Fruit fly (Drosophila melanogaster) whole organism, wandering third instar larva: ENCODE measurements around the gene ppk.

ENCODE experiments used
- Abd-B ChIP-seq: fragments of >200 bp; optimal IDR thresholded peaks from 2 replicates; lab custom pipeline; 2017; ENCODE audit warnings: missing biosample characterization, missing genetic modification characterization
- CG32264 ChIP-seq: fragments of 200-800 bp; sonication (Bioruptor generic); optimal IDR thresholded peaks from 2 replicates; lab custom pipeline; 2016; ENCODE audit warnings: missing biosample characterization, missing genetic modification characterization
- CG9705 ChIP-seq: fragments of 200-800 bp; sonication (Bioruptor generic); optimal IDR thresholded peaks from 2 replicates; lab custom pipeline; 2018; ENCODE audit warnings: missing biosample characterization, mild to moderate bottlenecking, missing genetic modification characterization
- CrebA ChIP-seq: fragments of 200-800 bp; sonication (Bioruptor generic); optimal IDR thresholded peaks from 2 replicates; lab custom pipeline; 2016; ENCODE audit warnings: missing biosample characterization, mild to moderate bottlenecking, missing genetic modification characterization, borderline replicate concordance
- Dfd ChIP-seq: fragments of >200 bp; optimal IDR thresholded peaks from 2 replicates; lab custom pipeline; 2017; ENCODE audit warnings: missing biosample characterization, missing genetic modification characterization
- Dif ChIP-seq: fragments of 200-275, 200-300 bp; sonication (Bioruptor generic); optimal IDR thresholded peaks from 2 replicates; lab custom pipeline; 2018; ENCODE audit warnings: missing biosample characterization, missing genetic modification characterization; ENCODE audit not compliant: partially characterized antibody
- GATAd ChIP-seq: sonication (Bioruptor generic); optimal IDR thresholded peaks from 2 replicates; lab custom pipeline; 2016; ENCODE audit warnings: missing biosample characterization, missing genetic modification characterization
- HLH106 ChIP-seq: fragments of 200-800 bp; optimal IDR thresholded peaks from 3 replicates; lab custom pipeline; 2019; ENCODE audit warnings: missing biosample characterization, mild to moderate bottlenecking, missing genetic modification characterization, moderate library complexity
- Hnf4 ChIP-seq: fragments of 200-800 bp; sonication (Bioruptor generic); optimal IDR thresholded peaks from 2 replicates; lab custom pipeline; 2016; ENCODE audit warnings: missing biosample characterization, mild to moderate bottlenecking, missing genetic modification characterization
- Hr78 ChIP-seq: fragments of >200 bp; optimal IDR thresholded peaks from 2 replicates; lab custom pipeline; 2017; ENCODE audit warnings: missing biosample characterization, missing genetic modification characterization
- Hr83 ChIP-seq: fragments of 200-300 bp; sonication (Bioruptor generic); optimal IDR thresholded peaks from 2 replicates; lab custom pipeline; 2016; ENCODE audit warnings: missing biosample characterization, mild to moderate bottlenecking, missing genetic modification characterization, moderate library complexity; ENCODE audit not compliant: poor library complexity, severe bottlenecking
- Jra ChIP-seq: sonication (Bioruptor generic); optimal IDR thresholded peaks from 2 replicates; lab custom pipeline; 2016; ENCODE audit warnings: missing biosample characterization, missing genetic modification characterization
- Mio ChIP-seq: sonication (Bioruptor generic); optimal IDR thresholded peaks from 2 replicates; lab custom pipeline; 2016; ENCODE audit warnings: missing biosample characterization, missing genetic modification characterization
- Myc ChIP-seq: fragments of >200 bp; optimal IDR thresholded peaks from 2 replicates; lab custom pipeline; 2017
- N ChIP-seq: fragments of >200 bp; optimal IDR thresholded peaks from 2 replicates; lab custom pipeline; 2018; ENCODE audit warnings: missing biosample characterization, missing external identifiers, missing genetic modification characterization
- OdsH ChIP-seq: fragments of 200-800 bp; sonication (Bioruptor generic); optimal IDR thresholded peaks from 2 replicates; lab custom pipeline; 2016; ENCODE audit warnings: missing biosample characterization, mild to moderate bottlenecking, missing genetic modification characterization
- Rel ChIP-seq, 2 experiments: fragments of 200-800 bp; sonication (Bioruptor generic) in 1 of 2; optimal IDR thresholded peaks; 2 replicates in 1 of 2; 3 replicates in 1 of 2; lab custom pipeline; 2016 to 2019; ENCODE audit warnings: mild to moderate bottlenecking in 2 of 2, missing biosample characterization in 2 of 2, missing genetic modification characterization in 2 of 2, moderate library complexity in 1 of 2
- Sp1 ChIP-seq: fragments of 200-800 bp; sonication (Bioruptor generic); optimal IDR thresholded peaks from 3 replicates; lab custom pipeline; 2019; ENCODE audit warnings: missing biosample characterization, mild to moderate bottlenecking, missing genetic modification characterization, moderate library complexity
- Vsx2 ChIP-seq: fragments of 200-300, 225-300 bp; sonication (Bioruptor generic); optimal IDR thresholded peaks from 2 replicates; lab custom pipeline; 2018; ENCODE audit warnings: missing biosample characterization, missing genetic modification characterization; ENCODE audit not compliant: partially characterized antibody
- br ChIP-seq: fragments of 200-800 bp; sonication (Bioruptor generic); optimal IDR thresholded peaks from 2 replicates; lab custom pipeline; 2016; ENCODE audit warnings: missing biosample characterization, missing genetic modification characterization
- brk ChIP-seq: fragments of 200-800 bp; sonication (Bioruptor generic); optimal IDR thresholded peaks from 2 replicates; lab custom pipeline; 2016; ENCODE audit warnings: missing biosample characterization, mild to moderate bottlenecking, missing genetic modification characterization
- dl ChIP-seq, 2 experiments: fragments of 175-275, 200-275 bp in 1 of 2; fragments of 200-275 bp in 1 of 2; sonication (Bioruptor generic); optimal IDR thresholded peaks; lab custom pipeline; 2018; ENCODE audit warnings: mild to moderate bottlenecking in 2 of 2, missing biosample characterization in 2 of 2, missing genetic modification characterization in 2 of 2, moderate library complexity in 2 of 2; ENCODE audit not compliant: partially characterized antibody in 2 of 2, insufficient read depth in 1 of 2
- dmrt93B ChIP-seq: fragments of 200-800 bp; sonication (Bioruptor generic); optimal IDR thresholded peaks from 2 replicates; lab custom pipeline; 2018; ENCODE audit warnings: missing biosample characterization, mild to moderate bottlenecking, missing genetic modification characterization
- dsf ChIP-seq: sonication (Bioruptor generic); optimal IDR thresholded peaks from 2 replicates; lab custom pipeline; 2016; ENCODE audit warnings: missing biosample characterization, missing genetic modification characterization, borderline replicate concordance
- ey ChIP-seq: fragments of 200-800 bp; sonication (Bioruptor generic); optimal IDR thresholded peaks from 2 replicates; lab custom pipeline; 2016; ENCODE audit warnings: missing biosample characterization, missing genetic modification characterization
- foxo ChIP-seq, 2 experiments: fragments of 200-800 bp; sonication (Bioruptor generic); optimal IDR thresholded peaks; 2 replicates in 1 of 2; 3 replicates in 1 of 2; lab custom pipeline; 2016 to 2017; ENCODE audit warnings: missing biosample characterization in 2 of 2, missing genetic modification characterization in 2 of 2
- fru ChIP-seq: fragments of 200-800 bp; sonication (Bioruptor generic); optimal IDR thresholded peaks from 3 replicates; lab custom pipeline; 2016; ENCODE audit warnings: missing biosample characterization, mild to moderate bottlenecking, missing genetic modification characterization
- h ChIP-seq: fragments of 200-800 bp; sonication (Bioruptor generic); optimal IDR thresholded peaks from 3 replicates; lab custom pipeline; 2016; ENCODE audit warnings: missing biosample characterization, mild to moderate bottlenecking, missing genetic modification characterization
- jim ChIP-seq: fragments of 175-275, 200-325 bp; sonication (Bioruptor generic); optimal IDR thresholded peaks from 2 replicates; lab custom pipeline; 2016; ENCODE audit warnings: missing biosample characterization, mild to moderate bottlenecking, missing genetic modification characterization
- lola ChIP-seq: fragments of >200 bp; optimal IDR thresholded peaks from 2 replicates; lab custom pipeline; 2017; ENCODE audit warnings: missing biosample characterization, missing genetic modification characterization
- pan ChIP-seq: fragments of >200 bp; optimal IDR thresholded peaks from 2 replicates; lab custom pipeline; 2017
- psq ChIP-seq: fragments of 200-800 bp; sonication (Bioruptor generic); optimal IDR thresholded peaks from 3 replicates; lab custom pipeline; 2017; ENCODE audit warnings: missing biosample characterization, mild to moderate bottlenecking, missing genetic modification characterization, moderate library complexity
- rgr ChIP-seq: fragments of 200-800 bp; sonication (Bioruptor generic); optimal IDR thresholded peaks from 3 replicates; lab custom pipeline; 2016; ENCODE audit warnings: missing biosample characterization, mild to moderate bottlenecking, missing genetic modification characterization
- sage ChIP-seq: fragments of 200-800 bp; sonication (Bioruptor generic); optimal IDR thresholded peaks from 2 replicates; lab custom pipeline; 2016; ENCODE audit warnings: missing biosample characterization, mild to moderate bottlenecking, missing genetic modification characterization
- sv ChIP-seq: fragments of 200-800 bp; sonication (Bioruptor generic); optimal IDR thresholded peaks from 3 replicates; lab custom pipeline; 2016; ENCODE audit warnings: missing biosample characterization, missing genetic modification characterization
- tai ChIP-seq: sonication (Bioruptor generic); optimal IDR thresholded peaks from 2 replicates; lab custom pipeline; 2016; ENCODE audit warnings: missing biosample characterization, missing genetic modification characterization
- usp ChIP-seq: fragments of >200 bp; optimal IDR thresholded peaks from 2 replicates; lab custom pipeline; 2017; ENCODE audit warnings: missing biosample characterization, missing genetic modification characterization
- woc ChIP-seq: sonication (Bioruptor generic); optimal IDR thresholded peaks from 2 replicates; lab custom pipeline; 2016; ENCODE audit warnings: missing biosample characterization, mild to moderate bottlenecking, missing genetic modification characterization

Gene ppk

DNA sequence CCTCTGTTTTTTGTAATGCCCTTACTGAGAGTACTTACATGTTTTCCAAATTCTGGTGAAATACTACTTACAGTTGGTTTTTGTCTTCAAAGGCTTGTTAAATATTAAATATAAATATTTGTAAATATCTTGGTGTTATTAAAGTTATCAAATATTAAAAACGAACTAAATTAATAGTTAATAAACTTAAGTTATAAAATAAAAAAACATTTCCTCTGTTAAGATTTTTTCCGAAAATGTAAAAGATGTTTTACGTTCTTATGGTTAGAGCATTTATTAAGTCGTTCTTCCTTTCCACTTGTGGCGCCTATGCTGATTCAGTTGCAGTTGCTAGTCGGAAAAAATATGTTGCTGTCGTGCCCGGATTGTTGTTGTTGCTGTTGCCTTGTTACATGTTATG lies 32.4 kb upstream of the ppk start:
- no peak for TF ChIP-seq CG9705
- no peak for TF ChIP-seq rgr
- no peak for TF ChIP-seq fru
- TF ChIP-seq Rel (GFP tag; optimal IDR thresholded peaks at IDR 0.05; lab: Kevin White, UChicago) = no peak
- TF ChIP-seq Rel (tag; optimal IDR thresholded peaks at IDR 0.05; lab: Kevin White, UChicago) = no peak
- TF ChIP-seq Abd-B (GFP tag; lab: Kevin White, UChicago) = no peak
- no peak for TF ChIP-seq br
- TF ChIP-seq CG32264 (GFP tag; lab: Kevin White, UChicago) = no peak
- TF ChIP-seq lola (GFP tag; lab: Kevin White, UChicago) = no peak
- no peak for TF ChIP-seq Dif
- TF ChIP-seq N = no peak
- TF ChIP-seq pan (lab: Kevin White, UChicago) = no peak
- no peak for TF ChIP-seq tai (GFP tag; lab: Kevin White, UChicago)
- TF ChIP-seq Sp1 (GFP tag; lab: Kevin White, UChicago) = no peak

DNA sequence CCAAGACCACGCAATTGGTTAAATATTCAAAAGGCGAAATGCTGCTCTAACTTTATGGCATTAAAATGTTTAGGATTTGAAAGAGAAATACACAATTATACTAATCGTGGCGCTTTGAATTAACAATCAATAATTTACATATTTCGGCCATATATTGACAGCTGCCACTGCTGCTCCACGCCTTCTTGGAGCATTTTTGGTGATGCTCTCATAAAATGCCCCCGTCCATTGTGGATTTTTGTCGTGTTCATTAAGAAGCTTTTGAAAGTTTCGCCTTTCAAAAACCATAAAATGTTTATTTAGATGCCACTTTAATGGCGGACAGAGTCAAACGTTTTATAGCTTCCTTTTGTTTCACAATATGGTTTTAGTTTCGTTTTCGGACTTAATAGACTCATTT lies 30.1 kb upstream of the ppk start:
- no peak for TF ChIP-seq Hr83 (GFP tag; lab: Kevin White, UChicago)
- no peak for TF ChIP-seq h
- TF ChIP-seq brk (GFP tag; lab: Kevin White, UChicago) = no peak
- TF ChIP-seq dsf = no peak
- TF ChIP-seq CrebA (GFP tag; lab: Kevin White, UChicago) = no peak
- TF ChIP-seq OdsH (GFP tag; lab: Kevin White, UChicago) = no peak
- TF ChIP-seq Hr78 (GFP tag; lab: Kevin White, UChicago) = no peak
- TF ChIP-seq jim = no peak

DNA sequence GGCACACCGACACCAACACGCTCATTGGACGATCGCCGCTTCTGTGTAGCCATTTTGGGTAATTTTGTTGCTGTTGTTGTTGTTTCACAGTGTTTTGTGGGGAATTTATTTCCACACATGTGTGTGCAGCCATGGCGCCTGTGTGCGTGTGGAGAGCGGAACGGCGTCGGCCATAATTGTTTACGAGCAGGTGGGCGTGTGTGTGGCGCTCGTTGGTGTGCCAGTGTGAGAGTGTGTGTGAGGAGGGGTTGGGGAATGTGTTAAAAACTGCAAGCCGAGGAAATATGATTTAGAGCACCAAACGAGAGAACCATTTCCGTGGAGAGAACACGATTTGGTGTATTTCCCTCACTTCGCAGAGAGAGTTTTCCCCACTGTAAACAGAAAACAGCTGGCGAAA lies 29.4 kb upstream of the ppk start:
- no peak for TF ChIP-seq woc (GFP tag; lab: Kevin White, UChicago)
- no peak for TF ChIP-seq Rel (GFP tag; optimal IDR thresholded peaks at IDR 0.05; lab: Kevin White, UChicago)
- peak; percentile 75 for TF ChIP-seq Rel (tag; optimal IDR thresholded peaks at IDR 0.05; lab: Kevin White, UChicago)
- peak; percentile 1 for TF ChIP-seq fru

DNA sequence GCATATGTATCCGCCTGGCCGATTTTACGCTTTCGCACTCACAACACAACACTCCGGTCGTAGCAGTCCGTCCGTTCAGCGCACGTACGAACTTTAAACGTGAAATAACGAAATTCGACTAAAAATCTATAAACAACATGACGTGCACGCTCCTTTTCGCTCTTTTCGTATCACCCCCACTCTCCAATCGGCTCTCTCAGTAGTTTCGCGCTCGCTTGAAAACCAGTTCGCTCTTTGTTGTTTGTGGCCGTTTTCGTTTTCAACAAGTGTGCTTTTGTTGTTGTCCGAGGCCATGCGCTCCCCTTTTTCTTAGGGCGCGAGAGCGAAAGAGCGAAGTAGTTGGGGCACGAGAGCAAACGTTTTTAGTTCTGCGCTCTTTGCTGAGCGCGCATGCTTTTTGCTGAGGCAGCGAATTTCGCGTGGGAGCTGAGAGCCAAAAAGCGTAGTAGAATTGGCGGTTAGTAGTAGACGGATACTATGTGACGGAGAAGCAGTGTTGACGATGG lies 28.5 kb upstream of the ppk start, which contains the start of gene elB:
Gene elB (minus strand): TSS at position 122 of the 506 bp plus-strand sequence.
- TF ChIP-seq h = peak; percentile 25
- TF ChIP-seq ey (GFP tag; lab: Kevin White, UChicago) = no peak
- no peak for TF ChIP-seq CG32264 (GFP tag; lab: Kevin White, UChicago)
- no peak for TF ChIP-seq Sp1 (GFP tag; lab: Kevin White, UChicago)
- no peak for TF ChIP-seq jim
- TF ChIP-seq dl (GFP tag; optimal IDR thresholded peaks at IDR 0.05; lab: Kevin White, UChicago; ENCODE audit: insufficient read depth in 1 of 2, partially characterized antibody in 2 of 2) = peak; percentile 91 to 96
- peak; percentile 60 for TF ChIP-seq CrebA (GFP tag; lab: Kevin White, UChicago)
- TF ChIP-seq Vsx2 (GFP tag; lab: Kevin White, UChicago) = peak; percentile 92
- no peak for TF ChIP-seq GATAd (GFP tag; lab: Kevin White, UChicago)
- TF ChIP-seq sv = no peak
- no peak for TF ChIP-seq Hr78 (GFP tag; lab: Kevin White, UChicago)
- no peak for TF ChIP-seq fru
- TF ChIP-seq Dif = peak; percentile 94
- no peak for TF ChIP-seq Hnf4 (GFP tag; lab: Kevin White, UChicago)
- no peak for TF ChIP-seq dsf
- TF ChIP-seq brk (GFP tag; lab: Kevin White, UChicago) = peak; percentile 74
- no peak for TF ChIP-seq HLH106 (tag; lab: Kevin White, UChicago)
- TF ChIP-seq sage = no peak
- no peak for TF ChIP-seq pan (lab: Kevin White, UChicago)
- TF ChIP-seq N = no peak
- TF ChIP-seq woc (GFP tag; lab: Kevin White, UChicago) = no peak
- TF ChIP-seq Myc = no peak
- TF ChIP-seq usp (GFP tag; lab: Kevin White, UChicago) = no peak
- no peak for TF ChIP-seq lola (GFP tag; lab: Kevin White, UChicago)
- no peak for TF ChIP-seq Hr83 (GFP tag; lab: Kevin White, UChicago)
- peak; percentile 26 for TF ChIP-seq OdsH (GFP tag; lab: Kevin White, UChicago)
- no peak for TF ChIP-seq Abd-B (GFP tag; lab: Kevin White, UChicago)
- TF ChIP-seq rgr = no peak
- TF ChIP-seq Jra (GFP tag; lab: Kevin White, UChicago) = peak; percentile 8
- TF ChIP-seq foxo (GFP tag; optimal IDR thresholded peaks at IDR 0.05; lab: Kevin White, UChicago) = no peak
- no peak for TF ChIP-seq psq (GFP tag; lab: Kevin White, UChicago)
- TF ChIP-seq br = no peak
- no peak for TF ChIP-seq tai (GFP tag; lab: Kevin White, UChicago)
- no peak for TF ChIP-seq Dfd (GFP tag; lab: Kevin White, UChicago)
- no peak for TF ChIP-seq CG9705
- peak; percentile 33 for TF ChIP-seq Rel (GFP tag; optimal IDR thresholded peaks at IDR 0.05; lab: Kevin White, UChicago)
- TF ChIP-seq Rel (tag; optimal IDR thresholded peaks at IDR 0.05; lab: Kevin White, UChicago) = no peak
- TF ChIP-seq Mio (GFP tag; lab: Kevin White, UChicago) = no peak
- TF ChIP-seq dmrt93B (GFP tag; lab: Kevin White, UChicago) = no peak
- TF ChIP-seq, all 38 proteins: peak for 9
